Fruit fly (Drosophila melanogaster): ENCODE results near the gene Fst.
A peak's percentile ranks its signal among the peaks of the same experiment; 100 is the strongest.

The Fst gene

dm6 chr3R:9604445-9605020, 41.4 kb downstream of the Fst start:
- no peak for TF ChIP-seq Mnt (GFP tag; optimal IDR thresholded peaks at IDR 0.05)
- TF ChIP-seq tj (GFP tag; optimal IDR thresholded peaks at IDR 0.05), result no peak

- no peak for TF ChIP-seq toe (GFP tag; optimal IDR thresholded peaks at IDR 0.05)
- no peak for TF ChIP-seq CG33017 (tag; optimal IDR thresholded peaks at IDR 0.05)
- no peak for TF ChIP-seq CG1620 (GFP tag; optimal IDR thresholded peaks at IDR 0.05)
- TF ChIP-seq CG7045 (GFP tag; optimal IDR thresholded peaks at IDR 0.05), result no peak
These were observed 42.7 kb downstream of the Fst start for dm6 chr3R:9603022-9603942.

- TF ChIP-seq CG12768 (GFP tag; optimal IDR thresholded peaks at IDR 0.05) (peak; percentile 10), tj (GFP tag; optimal IDR thresholded peaks at IDR 0.05) (peak; percentile 33), CG11617 (GFP tag; optimal IDR thresholded peaks at IDR 0.05) (no peak), cic (GFP tag; optimal IDR thresholded peaks at IDR 0.05) (peak; percentile 36), kay (GFP tag; ENCODE audit: borderline replicate concordance) (peak; percentile 12), ovo (GFP tag; optimal IDR thresholded peaks at IDR 0.05) (peak; percentile 15)
These were observed 44.0 kb downstream of the Fst start for dm6 chr3R:9601949-9602348.

dm6 chr3R:9600558-9600959, 45.4 kb downstream of the Fst start:
- TF ChIP-seq pad (GFP tag; optimal IDR thresholded peaks at IDR 0.05) (peak; percentile 56), cnc (optimal IDR thresholded peaks at IDR 0.05) (no peak), CG7045 (GFP tag; optimal IDR thresholded peaks at IDR 0.05) (peak; percentile 90), CG14711 (tag; optimal IDR thresholded peaks at IDR 0.05) (peak; percentile 44), Crg-1 (GFP tag; optimal IDR thresholded peaks at IDR 0.05) (peak; percentile 60), CG33017 (tag; optimal IDR thresholded peaks at IDR 0.05) (peak; percentile 82), toe (GFP tag; optimal IDR thresholded peaks at IDR 0.05) (peak; percentile 49), tj (GFP tag; optimal IDR thresholded peaks at IDR 0.05) (peak; percentile 40), CG11617 (GFP tag; optimal IDR thresholded peaks at IDR 0.05) (peak; percentile 82), Clk (GFP tag; optimal IDR thresholded peaks at IDR 0.05) (peak; percentile 58), CG5204 (GFP tag; optimal IDR thresholded peaks at IDR 0.05) (no peak), CG7101 (tag; optimal IDR thresholded peaks at IDR 0.05) (peak; percentile 77), CG1620 (GFP tag; optimal IDR thresholded peaks at IDR 0.05) (peak; percentile 6), bab1 (GFP tag; optimal IDR thresholded peaks at IDR 0.05) (peak; percentile 37), CG12768 (GFP tag; optimal IDR thresholded peaks at IDR 0.05) (peak; percentile 83), cic (GFP tag; optimal IDR thresholded peaks at IDR 0.05) (peak; percentile 90), Hr96 (GFP tag; optimal IDR thresholded peaks at IDR 0.05) (no peak), Mnt (GFP tag; optimal IDR thresholded peaks at IDR 0.05) (peak; percentile 44), kay (GFP tag; ENCODE audit: borderline replicate concordance) (peak; percentile 81), ovo (GFP tag; optimal IDR thresholded peaks at IDR 0.05) (peak; percentile 54)

- TF ChIP-seq ovo (GFP tag; optimal IDR thresholded peaks at IDR 0.05), result no peak
- no peak for TF ChIP-seq Crg-1 (GFP tag; optimal IDR thresholded peaks at IDR 0.05)
- TF ChIP-seq CG11617 (GFP tag; optimal IDR thresholded peaks at IDR 0.05), result no peak
- no peak for TF ChIP-seq CG1620 (GFP tag; optimal IDR thresholded peaks at IDR 0.05)
- no peak for TF ChIP-seq CG12768 (GFP tag; optimal IDR thresholded peaks at IDR 0.05)
- no peak for TF ChIP-seq CG7045 (GFP tag; optimal IDR thresholded peaks at IDR 0.05)
- no peak for TF ChIP-seq CG33017 (tag; optimal IDR thresholded peaks at IDR 0.05)
- TF ChIP-seq cnc (optimal IDR thresholded peaks at IDR 0.05), result no peak
These were observed 47.9 kb downstream of the Fst start for dm6 chr3R:9598099-9598498.

- no peak for TF ChIP-seq CG7045 (GFP tag; optimal IDR thresholded peaks at IDR 0.05)
- no peak for TF ChIP-seq pad (GFP tag; optimal IDR thresholded peaks at IDR 0.05)
- TF ChIP-seq tj (GFP tag; optimal IDR thresholded peaks at IDR 0.05), result no peak
- TF ChIP-seq CG14711 (tag; optimal IDR thresholded peaks at IDR 0.05), result no peak
- TF ChIP-seq CG1620 (GFP tag; optimal IDR thresholded peaks at IDR 0.05), result no peak
- no peak for TF ChIP-seq CG12768 (GFP tag; optimal IDR thresholded peaks at IDR 0.05)
- no peak for TF ChIP-seq toe (GFP tag; optimal IDR thresholded peaks at IDR 0.05)
- TF ChIP-seq CG33017 (tag; optimal IDR thresholded peaks at IDR 0.05), result no peak
- no peak for TF ChIP-seq Mnt (GFP tag; optimal IDR thresholded peaks at IDR 0.05)
These were observed 49.3 kb downstream of the Fst start for dm6 chr3R:9596615-9597014.

dm6 chr3R:9595681-9596357, 50.1 kb downstream of the Fst start:
- TF ChIP-seq Hr96 (GFP tag; optimal IDR thresholded peaks at IDR 0.05) (no peak), bab1 (GFP tag; optimal IDR thresholded peaks at IDR 0.05) (no peak), cic (GFP tag; optimal IDR thresholded peaks at IDR 0.05) (no peak), kay (GFP tag; ENCODE audit: borderline replicate concordance) (no peak), CG33017 (tag; optimal IDR thresholded peaks at IDR 0.05) (no peak), CG14711 (tag; optimal IDR thresholded peaks at IDR 0.05) (no peak), pad (GFP tag; optimal IDR thresholded peaks at IDR 0.05) (no peak), Crg-1 (GFP tag; optimal IDR thresholded peaks at IDR 0.05) (no peak), CG5204 (GFP tag; optimal IDR thresholded peaks at IDR 0.05) (no peak), Mnt (GFP tag; optimal IDR thresholded peaks at IDR 0.05) (no peak), toe (GFP tag; optimal IDR thresholded peaks at IDR 0.05) (no peak), CG7101 (tag; optimal IDR thresholded peaks at IDR 0.05) (no peak), CG7045 (GFP tag; optimal IDR thresholded peaks at IDR 0.05) (no peak)

Data from whole organism, adult.